Worm (Caenorhabditis elegans): Measurements from ENCODE around the gene F01D5.6.

- TF ChIP-seq klf-2 (GFP tag; conservative IDR thresholded peaks at IDR 0.05) = no peak
- no peak for TF ChIP-seq cog-1 (tag; optimal IDR thresholded peaks at IDR 0.05)
- no peak for TF ChIP-seq ref-1 (GFP tag; conservative IDR thresholded peaks at IDR 0.05)
- no peak for TF ChIP-seq flt-1 (GFP tag; IDR thresholded peaks at IDR 0.05)
- no peak for TF ChIP-seq med-1 (GFP tag; optimal IDR thresholded peaks at IDR 0.05; ENCODE audit: insufficient read depth)
- no peak for TF ChIP-seq tab-1 (GFP tag; IDR thresholded peaks at IDR 0.05)
These were observed 24.1 kb upstream of the F01D5.6 start for ce11 chrII:13982247-13982646.

All from whole organism, midembryonic.